Fruit fly (Drosophila melanogaster) whole organism, embryonic: Measurements from ENCODE around the gene CG13671.

ENCODE experiments used
- C15 ChIP-seq: fragments of 200-800 bp; sonication (Bioruptor generic); IDR thresholded peaks from 3 replicates; pipeline ENCODE4 v1.3.6; 2022; ENCODE audit warnings: missing biosample characterization, missing genetic modification characterization
- CG10147 ChIP-seq: fragments of 200-800 bp; sonication (Bioruptor generic); optimal IDR thresholded peaks from 2 replicates; lab custom pipeline; 2019; ENCODE audit warnings: missing biosample characterization, mild to moderate bottlenecking, missing genetic modification characterization, moderate library complexity
- CG10267 ChIP-seq: fragments of 200-800 bp; sonication (Bioruptor generic); optimal IDR thresholded peaks from 2 replicates; lab custom pipeline; 2018; ENCODE audit warnings: missing biosample characterization, mild to moderate bottlenecking, missing genetic modification characterization, moderate library complexity
- CG10274 ChIP-seq: fragments of 200-800 bp; sonication (Bioruptor generic); optimal IDR thresholded peaks from 3 replicates; lab custom pipeline; 2017; ENCODE audit warnings: missing biosample characterization, mild to moderate bottlenecking, missing genetic modification characterization
- CG11456 ChIP-seq: fragments of 200-800 bp; sonication (Bioruptor generic); IDR thresholded peaks from 3 replicates; pipeline ENCODE4 v1.3.6; 2022; ENCODE audit warnings: missing biosample characterization, missing genetic modification characterization
- CG11696 ChIP-seq: fragments of 200-800 bp; sonication (Bioruptor generic); IDR thresholded peaks from 2 replicates; pipeline ENCODE4 v1.3.6; 2022; ENCODE audit warnings: missing biosample characterization, missing genetic modification characterization
- CG13123 ChIP-seq: fragments of 200-800 bp; sonication (Bioruptor generic); optimal IDR thresholded peaks from 2 replicates; lab custom pipeline; 2016; ENCODE audit warnings: missing biosample characterization, missing genetic modification characterization
- CG13894 ChIP-seq: fragments of 200-800 bp; sonication (Bioruptor generic); optimal IDR thresholded peaks from 3 replicates; lab custom pipeline; 2018; ENCODE audit warnings: missing biosample characterization, mild to moderate bottlenecking, missing genetic modification characterization, moderate library complexity
- CG14667 ChIP-seq: fragments of 200-800 bp; sonication (Bioruptor generic); IDR thresholded peaks from 2 replicates; pipeline ENCODE4 v1.3.6; 2022; ENCODE audit warnings: missing biosample characterization, missing genetic modification characterization
- CG14965 ChIP-seq: fragments of 200-800 bp; sonication (Bioruptor generic); optimal IDR thresholded peaks from 2 replicates; lab custom pipeline; 2016; ENCODE audit warnings: missing biosample characterization, missing genetic modification characterization, borderline replicate concordance
- CG16863 ChIP-seq: fragments of 200-800 bp; sonication (Bioruptor generic); optimal IDR thresholded peaks from 3 replicates; lab custom pipeline; 2016; ENCODE audit warnings: missing biosample characterization, missing genetic modification characterization
- CG18764 ChIP-seq: fragments of 200-800 bp; sonication (Bioruptor generic); optimal IDR thresholded peaks from 3 replicates; lab custom pipeline; 2016; ENCODE audit warnings: missing biosample characterization, missing genetic modification characterization
- CG2116 ChIP-seq: fragments of 200-800 bp; sonication (Bioruptor generic); optimal IDR thresholded peaks from 3 replicates; lab custom pipeline; 2018; ENCODE audit warnings: missing biosample characterization, mild to moderate bottlenecking, missing genetic modification characterization
- CG32772 ChIP-seq: fragments of 200-800 bp; sonication (Bioruptor generic); IDR thresholded peaks from 2 replicates; pipeline ENCODE4 v1.3.6; 2022; ENCODE audit warnings: missing biosample characterization, missing genetic modification characterization
- CG3838 ChIP-seq: fragments of 200-800 bp; sonication (Bioruptor generic); optimal IDR thresholded peaks from 3 replicates; lab custom pipeline; 2016; ENCODE audit warnings: missing biosample characterization, missing genetic modification characterization
- CG42726 ChIP-seq: fragments of 200-800 bp; sonication (Bioruptor generic); IDR thresholded peaks from 2 replicates; pipeline ENCODE4 v1.3.6; 2022; ENCODE audit warnings: missing biosample characterization, missing genetic modification characterization; ENCODE audit not compliant: partially characterized antibody
- CG4360 ChIP-seq: fragments of 200-800 bp; sonication (Bioruptor generic); IDR thresholded peaks from 2 replicates; pipeline ENCODE4 v1.3.6; 2022; ENCODE audit warnings: missing biosample characterization, missing genetic modification characterization
- CG4424 ChIP-seq: fragments of 200-800 bp; sonication (Bioruptor generic); optimal IDR thresholded peaks from 3 replicates; lab custom pipeline; 2016; ENCODE audit warnings: missing biosample characterization, missing genetic modification characterization
- CG6854 ChIP-seq: fragments of 200-800 bp; sonication (Bioruptor generic); optimal IDR thresholded peaks from 3 replicates; lab custom pipeline; 2017; ENCODE audit warnings: missing biosample characterization, mild to moderate bottlenecking, missing genetic modification characterization
- CG7839 ChIP-seq: fragments of 200-800 bp; sonication (Bioruptor generic); optimal IDR thresholded peaks from 3 replicates; lab custom pipeline; 2018; ENCODE audit warnings: missing biosample characterization, mild to moderate bottlenecking, missing genetic modification characterization, moderate library complexity
- CG8944 ChIP-seq: fragments of 200-800 bp; sonication (Bioruptor generic); optimal IDR thresholded peaks from 3 replicates; lab custom pipeline; 2016; ENCODE audit warnings: missing biosample characterization, missing genetic modification characterization
- CG9797 ChIP-seq: fragments of 200-800 bp; sonication (Bioruptor generic); optimal IDR thresholded peaks from 3 replicates; lab custom pipeline; 2018; ENCODE audit warnings: missing biosample characterization, mild to moderate bottlenecking, missing genetic modification characterization
- CG9932 ChIP-seq: fragments of 200-800 bp; sonication (Bioruptor generic); IDR thresholded peaks from 2 replicates; pipeline ENCODE4 v1.3.6; 2022; ENCODE audit warnings: missing biosample characterization, missing genetic modification characterization
- CoRest ChIP-seq: fragments of 200-800 bp; sonication (Bioruptor generic); optimal IDR thresholded peaks from 3 replicates; lab custom pipeline; 2018; ENCODE audit warnings: missing biosample characterization, mild to moderate bottlenecking, missing genetic modification characterization, moderate library complexity
- Elba2 ChIP-seq: fragments of 200-800 bp; sonication (Bioruptor generic); optimal IDR thresholded peaks from 3 replicates; lab custom pipeline; 2016; ENCODE audit warnings: missing biosample characterization, missing genetic modification characterization
- Ets65A ChIP-seq: fragments of 200-800 bp; sonication (Bioruptor generic); peaks from one replicate; lab custom pipeline; 2016; ENCODE audit warnings: missing biosample characterization, missing genetic modification characterization
- Ets97D ChIP-seq: fragments of 200-800 bp; sonication (Bioruptor generic); optimal IDR thresholded peaks from 3 replicates; lab custom pipeline; 2016; ENCODE audit warnings: missing biosample characterization, missing genetic modification characterization
- HmgD ChIP-seq: fragments of 200-800 bp; sonication (Bioruptor generic); optimal IDR thresholded peaks from 3 replicates; lab custom pipeline; 2016; ENCODE audit warnings: missing biosample characterization, missing genetic modification characterization
- Hr39 ChIP-seq: fragments of >200 bp; optimal IDR thresholded peaks from 2 replicates; lab custom pipeline; 2017
- Max ChIP-seq: fragments of 200-800 bp; sonication (Bioruptor generic); optimal IDR thresholded peaks from 2 replicates; lab custom pipeline; 2016; ENCODE audit warnings: missing biosample characterization, mild to moderate bottlenecking, missing genetic modification characterization
- NFAT ChIP-seq: fragments of 200-800 bp; sonication (Bioruptor generic); IDR thresholded peaks from 2 replicates; pipeline ENCODE4 v1.3.6; 2022; ENCODE audit warnings: missing biosample characterization, missing genetic modification characterization
- PHDP ChIP-seq: fragments of 200-800 bp; sonication (Bioruptor generic); optimal IDR thresholded peaks from 3 replicates; lab custom pipeline; 2018; ENCODE audit warnings: missing biosample characterization, mild to moderate bottlenecking, missing genetic modification characterization, moderate library complexity
- Side ChIP-seq: fragments of 200-800 bp; sonication (Bioruptor generic); optimal IDR thresholded peaks from 2 replicates; lab custom pipeline; 2016; ENCODE audit warnings: missing biosample characterization, missing genetic modification characterization
- Spps ChIP-seq: fragments of 200-800 bp; sonication (Bioruptor generic); optimal IDR thresholded peaks from 2 replicates; lab custom pipeline; 2018; ENCODE audit warnings: missing biosample characterization, mild to moderate bottlenecking, missing genetic modification characterization
- Trl ChIP-seq, 3 experiments: fragments of >200 bp in 2 of 3; fragments of 200-800 bp in 1 of 3; sonication (Bioruptor generic) in 1 of 3; optimal IDR thresholded peaks; 2 replicates in 1 of 3; 3 replicates in 2 of 3; lab custom pipeline; 2016 to 2017; ENCODE audit warnings: missing biosample characterization in 1 of 3, missing genetic modification characterization in 1 of 3
- amos ChIP-seq: fragments of 200-800 bp; sonication (Bioruptor generic); IDR thresholded peaks from 2 replicates; pipeline ENCODE4 v1.3.6; 2022; ENCODE audit warnings: missing biosample characterization, missing genetic modification characterization; ENCODE audit not compliant: partially characterized antibody
- bigmax ChIP-seq: fragments of 200-800 bp; sonication (Bioruptor generic); optimal IDR thresholded peaks from 2 replicates; lab custom pipeline; 2018; ENCODE audit warnings: missing biosample characterization, mild to moderate bottlenecking, missing genetic modification characterization
- br ChIP-seq: fragments of >200 bp; optimal IDR thresholded peaks from 2 replicates; lab custom pipeline; 2017
- caup ChIP-seq: fragments of 200-800 bp; sonication (Bioruptor generic); optimal IDR thresholded peaks from 3 replicates; lab custom pipeline; 2017; ENCODE audit warnings: missing biosample characterization, mild to moderate bottlenecking, missing genetic modification characterization, moderate library complexity; ENCODE audit not compliant: severe bottlenecking
- ci ChIP-seq: fragments of 200-800 bp; sonication (Bioruptor generic); IDR thresholded peaks from 3 replicates; pipeline ENCODE4 v1.3.6; 2022; ENCODE audit warnings: missing biosample characterization, missing genetic modification characterization
- corto ChIP-seq: fragments of 200-800 bp; sonication (Bioruptor generic); optimal IDR thresholded peaks from 2 replicates; lab custom pipeline; 2016; ENCODE audit warnings: missing biosample characterization, mild to moderate bottlenecking, missing genetic modification characterization, moderate library complexity
- en ChIP-seq: fragments of 200-800 bp; sonication (Bioruptor generic); optimal IDR thresholded peaks from 2 replicates; lab custom pipeline; 2016; ENCODE audit warnings: missing biosample characterization, missing genetic modification characterization
- gsb-n ChIP-seq: fragments of 200-800 bp; sonication (Bioruptor generic); optimal IDR thresholded peaks from 3 replicates; lab custom pipeline; 2018; ENCODE audit warnings: missing biosample characterization, mild to moderate bottlenecking, missing genetic modification characterization
- ham ChIP-seq: fragments of 200-800 bp; sonication (Bioruptor generic); IDR thresholded peaks from 2 replicates; pipeline ENCODE4 v1.3.6; 2022; ENCODE audit warnings: missing biosample characterization, missing genetic modification characterization
- insv ChIP-seq, 2 experiments: fragments of 200-800 bp; sonication (Bioruptor generic); optimal IDR thresholded peaks; 3 replicates each; lab custom pipeline; 2016 to 2018; ENCODE audit warnings: missing biosample characterization in 2 of 2, missing genetic modification characterization in 2 of 2
- mld ChIP-seq: fragments of 200-800 bp; sonication (Bioruptor generic); IDR thresholded peaks from 3 replicates; pipeline ENCODE4 v1.3.6; 2022; ENCODE audit warnings: missing biosample characterization, missing genetic modification characterization; ENCODE audit not compliant: partially characterized antibody
- otp ChIP-seq: fragments of 200-800 bp; sonication (Bioruptor generic); IDR thresholded peaks from 3 replicates; pipeline ENCODE4, ENCODE4 v1.3.6; 2022; ENCODE audit warnings: missing biosample characterization, missing genetic modification characterization
- peb ChIP-seq: fragments of 200-800 bp; sonication (Bioruptor generic); IDR thresholded peaks from 2 replicates; pipeline ENCODE4 v1.3.6; 2022; ENCODE audit warnings: missing biosample characterization, missing genetic modification characterization
- ranshi ChIP-seq: fragments of 200-800 bp; sonication (Bioruptor generic); IDR thresholded peaks from 2 replicates; pipeline ENCODE4 v1.3.6; 2022; ENCODE audit warnings: missing biosample characterization, missing genetic modification characterization
- sd ChIP-seq: fragments of 200-800 bp; sonication (Bioruptor generic); optimal IDR thresholded peaks from 3 replicates; lab custom pipeline; 2018; ENCODE audit warnings: missing biosample characterization, mild to moderate bottlenecking, missing genetic modification characterization, moderate library complexity
- sens-2 ChIP-seq: fragments of 200-800 bp; sonication (Bioruptor generic); IDR thresholded peaks from 2 replicates; pipeline ENCODE4 v1.3.6; 2022; ENCODE audit warnings: missing biosample characterization, missing genetic modification characterization
- zfh1 ChIP-seq: fragments of 200-800 bp; sonication (Bioruptor generic); IDR thresholded peaks from 3 replicates; pipeline ENCODE4 v1.3.6; 2022; ENCODE audit warnings: missing biosample characterization, missing genetic modification characterization

Gene CG13671

dm6 chr3L:8308891-8309352, 9.1 kb downstream of the CG13671 start, which contains the start of gene BI-1 (continued):
- TF ChIP-seq NFAT (GFP tag; lab: Robert Waterston, UW) (no peak), PHDP (tag; lab: Kevin White, UChicago) (peak; percentile 57), CG10267 (peak; percentile 100), CG14965 (GFP tag; lab: Kevin White, UChicago) (no peak), HmgD (GFP tag; lab: Kevin White, UChicago) (no peak), CG8944 (GFP tag; lab: Kevin White, UChicago) (no peak), otp (no peak), Hr39 (lab: Kevin White, UChicago) (no peak), Elba2 (GFP tag; lab: Kevin White, UChicago) (no peak), CG11696 (GFP tag; lab: Robert Waterston, UW) (no peak), CoRest (tag; lab: Kevin White, UChicago) (peak; percentile 84), ranshi (GFP tag; lab: Robert Waterston, UW) (no peak), sens-2 (GFP tag; lab: Robert Waterston, UW) (no peak), CG32772 (GFP tag; lab: Robert Waterston, UW) (peak; percentile 24; the same call in 1 of the 2 replicates), gsb-n (no peak), sd (tag; lab: Kevin White, UChicago) (no peak), insv (GFP tag; optimal IDR thresholded peaks at IDR 0.05; lab: Kevin White, UChicago) (peak in 1 of 2 experiments; percentile 41), CG4360 (GFP tag; lab: Robert Waterston, UW) (no peak), CG42726 (GFP tag; lab: Robert Waterston, UW) (no peak), Spps (tag; lab: Kevin White, UChicago) (no peak), ham (GFP tag; lab: Robert Waterston, UW) (no peak), CG13123 (GFP tag; lab: Kevin White, UChicago) (no peak), CG3838 (no peak), en (no peak), Side (GFP tag; lab: Kevin White, UChicago) (no peak), Trl (optimal IDR thresholded peaks at IDR 0.05; lab: Kevin White, UChicago) (no peak), Trl (GFP tag; optimal IDR thresholded peaks at IDR 0.05; lab: Kevin White, UChicago) (peak; percentile 63), CG2116 (GFP tag; lab: Kevin White, UChicago) (peak; percentile 22), CG18764 (GFP tag; lab: Kevin White, UChicago) (peak; percentile 58), CG16863 (no peak), C15 (GFP tag; lab: Robert Waterston, UW) (no peak), zfh1 (GFP tag; lab: Robert Waterston, UW) (no peak), CG4424 (GFP tag; lab: Kevin White, UChicago) (peak; percentile 73), Max (GFP tag; lab: Kevin White, UChicago) (peak; percentile 83), bigmax (no peak), CG7839 (peak; percentile 74), Ets97D (GFP tag; lab: Kevin White, UChicago) (peak; percentile 9), CG10274 (GFP tag; lab: Kevin White, UChicago) (peak; percentile 22), mld (GFP tag; lab: Robert Waterston, UW) (no peak)
- TF ChIP-seq, all 482 proteins: peak for 210

DNA sequence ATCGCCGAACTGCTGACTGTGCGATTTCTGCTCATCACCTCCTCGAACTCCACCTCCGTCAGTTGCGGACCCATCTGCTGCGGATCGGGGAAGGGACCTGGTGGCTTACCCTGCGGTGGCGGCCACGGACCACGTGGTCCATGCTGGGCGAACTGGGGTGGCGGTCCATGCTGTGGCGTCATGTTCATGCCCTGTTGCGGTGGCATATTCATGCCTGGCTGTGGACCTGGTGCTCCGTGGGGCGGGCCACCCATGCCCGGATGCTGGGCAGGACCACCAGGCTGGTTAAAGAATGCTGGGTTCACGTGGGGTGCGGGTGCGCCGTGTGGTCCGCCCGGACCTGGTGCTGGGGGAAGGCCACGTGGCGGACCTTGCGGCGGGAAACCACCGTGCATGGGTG, 12.4 kb downstream of the CG13671 start:
- TF ChIP-seq Hr39 (lab: Kevin White, UChicago): peak; percentile 19
- TF ChIP-seq caup (GFP tag; lab: Kevin White, UChicago): no peak
- no peak for TF ChIP-seq corto
- TF ChIP-seq br (lab: Kevin White, UChicago): no peak
- peak; percentile 10; the same call in 1 of the 2 replicates for TF ChIP-seq CG9932
- 0 out of 3 replicates have a peak, but pooled peaks have one; percentile 21 for TF ChIP-seq ci (GFP tag; lab: Robert Waterston, UW)
- TF ChIP-seq CG14667 (GFP tag; lab: Robert Waterston, UW): no peak
- TF ChIP-seq CG13894: no peak
- peak; percentile 16; the same call in 1 of the 2 replicates for TF ChIP-seq NFAT (GFP tag; lab: Robert Waterston, UW)
- no peak for TF ChIP-seq amos (GFP tag; lab: Robert Waterston, UW)
- no peak for TF ChIP-seq CG9797 (GFP tag; lab: Kevin White, UChicago)
- TF ChIP-seq CG6854 (GFP tag; lab: Kevin White, UChicago): no peak
- no peak for TF ChIP-seq CG14965 (GFP tag; lab: Kevin White, UChicago)
- 0 out of 2 replicates have a peak, but pooled peaks have one; percentile 12 for TF ChIP-seq peb (GFP tag; lab: Robert Waterston, UW)
- 0 out of 3 replicates have a peak, but pooled peaks have one; percentile 46 for TF ChIP-seq CG11456 (GFP tag; lab: Robert Waterston, UW)
- peak; percentile 91 for TF ChIP-seq Ets65A (GFP tag; lab: Kevin White, UChicago)
- no peak for TF ChIP-seq CG10147
